Fruit fly (Drosophila melanogaster): ENCODE data around the gene CG33170.

- TF ChIP-seq psq (optimal IDR thresholded peaks at IDR 0.05) = no peak
- TF ChIP-seq ttk (optimal IDR thresholded peaks at IDR 0.05) = no peak
These were observed 38.2 kb upstream of the CG33170 start for dm6 chr3L:22826236-22826635.
